Worm (Caenorhabditis elegans): Measurements from ENCODE around the gene wht-7.

ce11 chrIII:6148684-6149083 lies 713 bp downstream of the wht-7 start:
- TF ChIP-seq him-1 (tag; optimal IDR thresholded peaks at IDR 0.05) (no peak), dao-5 (tag; optimal IDR thresholded peaks at IDR 0.05) (no peak)

Measured in whole organism, L4/young adult.